Fruit fly (Drosophila melanogaster) whole organism, embryonic: Measurements from ENCODE around the gene CG4593.

Experiments
- Adf1 ChIP-seq: fragments of 200-800 bp; sonication (Bioruptor generic); IDR thresholded peaks from 2 replicates; pipeline ENCODE4 v1.3.6; 2022; ENCODE audit warnings: missing biosample characterization, missing genetic modification characterization
- Asciz ChIP-seq: fragments of 200-800 bp; sonication (Bioruptor generic); optimal IDR thresholded peaks from 2 replicates; lab custom pipeline; 2017; ENCODE audit warnings: missing biosample characterization, mild to moderate bottlenecking, missing genetic modification characterization, missing genetic modification reagents
- Atf-2 ChIP-seq: fragments of 200-800 bp; sonication (Bioruptor generic); optimal IDR thresholded peaks from 2 replicates; lab custom pipeline; 2016; ENCODE audit warnings: missing biosample characterization, missing genetic modification characterization
- Bteb2 ChIP-seq: fragments of 200-800 bp; sonication (Bioruptor generic); optimal IDR thresholded peaks from 2 replicates; lab custom pipeline; 2016; ENCODE audit warnings: missing biosample characterization, missing genetic modification characterization
- CG10209 ChIP-seq: fragments of 200-800 bp; sonication (Bioruptor generic); optimal IDR thresholded peaks from 3 replicates; lab custom pipeline; 2017; ENCODE audit warnings: missing biosample characterization, mild to moderate bottlenecking, missing genetic modification characterization, missing genetic modification reagents
- CG10366 ChIP-seq: fragments of 200-800 bp; sonication (Bioruptor generic); IDR thresholded peaks from 2 replicates; pipeline ENCODE4 v1.3.6; 2022; ENCODE audit warnings: missing biosample characterization, missing genetic modification characterization
- CG11093 ChIP-seq: fragments of 200-800 bp; sonication (Bioruptor generic); IDR thresholded peaks from 3 replicates; pipeline ENCODE4 v1.3.6; 2022; ENCODE audit warnings: missing biosample characterization, missing genetic modification characterization
- CG11398 ChIP-seq: fragments of 200-800 bp; sonication (Bioruptor generic); optimal IDR thresholded peaks from 2 replicates; lab custom pipeline; 2016; ENCODE audit warnings: missing biosample characterization, missing genetic modification characterization
- CG11723 ChIP-seq: fragments of 200-800 bp; sonication (Bioruptor generic); optimal IDR thresholded peaks from 2 replicates; lab custom pipeline; 2017; ENCODE audit warnings: missing biosample characterization, mild to moderate bottlenecking, missing genetic modification characterization
- CG12071 ChIP-seq: fragments of 200-800 bp; sonication (Bioruptor generic); optimal IDR thresholded peaks from 3 replicates; lab custom pipeline; 2018; ENCODE audit warnings: missing biosample characterization, mild to moderate bottlenecking, missing genetic modification characterization
- CG12219 ChIP-seq: fragments of 200-800 bp; sonication (Bioruptor generic); optimal IDR thresholded peaks from 3 replicates; lab custom pipeline; 2018; ENCODE audit warnings: missing biosample characterization, mild to moderate bottlenecking, missing genetic modification characterization
- CG12299 ChIP-seq: fragments of 200-800 bp; sonication (Bioruptor generic); optimal IDR thresholded peaks from 2 replicates; lab custom pipeline; 2018; ENCODE audit warnings: missing biosample characterization, mild to moderate bottlenecking, missing genetic modification characterization
- CG1233 ChIP-seq: fragments of 200-800 bp; sonication (Bioruptor generic); optimal IDR thresholded peaks from 4 replicates; lab custom pipeline; 2018; ENCODE audit warnings: missing biosample characterization, mild to moderate bottlenecking, missing genetic modification characterization
- CG12391 ChIP-seq: fragments of 200-800 bp; sonication (Bioruptor generic); optimal IDR thresholded peaks from 3 replicates; lab custom pipeline; 2018; ENCODE audit warnings: missing biosample characterization, mild to moderate bottlenecking, missing genetic modification characterization, moderate library complexity
- CG13424 ChIP-seq: fragments of 200-800 bp; sonication (Bioruptor generic); optimal IDR thresholded peaks from 2 replicates; lab custom pipeline; 2019; ENCODE audit warnings: missing biosample characterization, mild to moderate bottlenecking, missing genetic modification characterization, moderate library complexity
- CG14050 ChIP-seq: fragments of 200-800 bp; sonication (Bioruptor generic); IDR thresholded peaks from 3 replicates; pipeline ENCODE4 v1.3.6; 2022; ENCODE audit warnings: missing biosample characterization, missing genetic modification characterization
- CG14441 ChIP-seq: fragments of 200-800 bp; sonication (Bioruptor generic); IDR thresholded peaks from 2 replicates; pipeline ENCODE4 v1.3.6; 2022; ENCODE audit warnings: missing biosample characterization, missing genetic modification characterization
- CG18262 ChIP-seq: fragments of 200-800 bp; optimal IDR thresholded peaks from 3 replicates; lab custom pipeline; 2019; ENCODE audit warnings: missing biosample characterization, mild to moderate bottlenecking, missing genetic modification characterization, moderate library complexity
- CG18599 ChIP-seq: fragments of 200-800 bp; sonication (Bioruptor generic); optimal IDR thresholded peaks from 3 replicates; lab custom pipeline; 2017; ENCODE audit warnings: missing biosample characterization, missing genetic modification characterization, mild to moderate bottlenecking, moderate library complexity, missing genetic modification reagents
- CG2875 ChIP-seq: fragments of 200-800 bp; sonication (Bioruptor generic); optimal IDR thresholded peaks from 2 replicates; lab custom pipeline; 2017; ENCODE audit warnings: missing biosample characterization, mild to moderate bottlenecking, missing genetic modification characterization, missing genetic modification reagents
- CG3281 ChIP-seq: fragments of 200-800 bp; sonication (Bioruptor generic); optimal IDR thresholded peaks from 3 replicates; lab custom pipeline; 2017; ENCODE audit warnings: missing biosample characterization, mild to moderate bottlenecking, missing genetic modification characterization
- CG33557 ChIP-seq: fragments of 200-800 bp; sonication (Bioruptor generic); optimal IDR thresholded peaks from 2 replicates; lab custom pipeline; 2019; ENCODE audit warnings: missing biosample characterization, mild to moderate bottlenecking, missing genetic modification characterization, moderate library complexity
- CG34376 ChIP-seq: fragments of 200-800 bp; sonication (Bioruptor generic); optimal IDR thresholded peaks from 2 replicates; lab custom pipeline; 2018; ENCODE audit warnings: missing biosample characterization, mild to moderate bottlenecking, missing genetic modification characterization
- CG6254 ChIP-seq: fragments of 200-800 bp; sonication (Bioruptor generic); optimal IDR thresholded peaks from 3 replicates; lab custom pipeline; 2017; ENCODE audit warnings: mild to moderate bottlenecking, missing biosample characterization, missing genetic modification reagents, missing genetic modification characterization
- CG7963 ChIP-seq: fragments of 200-800 bp; sonication (Bioruptor generic); IDR thresholded peaks from 3 replicates; pipeline ENCODE4 v1.3.6; 2022; ENCODE audit warnings: missing biosample characterization, missing genetic modification characterization; ENCODE audit not compliant: partially characterized antibody
- E2f1 ChIP-seq: fragments of 200-800 bp; sonication (Bioruptor generic); IDR thresholded peaks from 2 replicates; pipeline ENCODE4 v1.3.6; 2022; ENCODE audit warnings: missing biosample characterization, missing genetic modification characterization
- Ets97D ChIP-seq: fragments of 200-800 bp; sonication (Bioruptor generic); optimal IDR thresholded peaks from 3 replicates; lab custom pipeline; 2016; ENCODE audit warnings: missing biosample characterization, missing genetic modification characterization
- Fer3 ChIP-seq: fragments of 200-800 bp; sonication (Bioruptor generic); optimal IDR thresholded peaks from 2 replicates; lab custom pipeline; 2018; ENCODE audit warnings: missing biosample characterization, mild to moderate bottlenecking, missing genetic modification characterization, moderate library complexity
- Gug ChIP-seq: fragments of 200-800 bp; sonication (Bioruptor generic); IDR thresholded peaks from 4 replicates; pipeline ENCODE4 v1.3.6; 2022; ENCODE audit warnings: missing biosample characterization, missing genetic modification characterization
- Hey ChIP-seq: fragments of 200-800 bp; sonication (Bioruptor generic); optimal IDR thresholded peaks from 3 replicates; lab custom pipeline; 2018; ENCODE audit warnings: missing biosample characterization, mild to moderate bottlenecking, missing genetic modification characterization
- NK7.1 ChIP-seq: fragments of 200-800 bp; sonication (Bioruptor generic); optimal IDR thresholded peaks from 3 replicates; lab custom pipeline; 2016; ENCODE audit warnings: missing biosample characterization, missing genetic modification characterization
- Vsx1 ChIP-seq: fragments of 200-800 bp; sonication (Bioruptor generic); optimal IDR thresholded peaks from 2 replicates; lab custom pipeline; 2017; ENCODE audit warnings: missing biosample characterization, mild to moderate bottlenecking, missing genetic modification characterization, missing genetic modification reagents
- bigmax ChIP-seq: fragments of 200-800 bp; sonication (Bioruptor generic); optimal IDR thresholded peaks from 2 replicates; lab custom pipeline; 2018; ENCODE audit warnings: missing biosample characterization, mild to moderate bottlenecking, missing genetic modification characterization
- cato ChIP-seq: fragments of 200-800 bp; sonication (Bioruptor generic); optimal IDR thresholded peaks from 2 replicates; lab custom pipeline; 2016; ENCODE audit warnings: missing biosample characterization, missing genetic modification characterization, borderline replicate concordance
- caup ChIP-seq: fragments of 200-800 bp; sonication (Bioruptor generic); optimal IDR thresholded peaks from 3 replicates; lab custom pipeline; 2017; ENCODE audit warnings: missing biosample characterization, mild to moderate bottlenecking, missing genetic modification characterization, moderate library complexity; ENCODE audit not compliant: severe bottlenecking
- cg ChIP-seq: fragments of 200-800 bp; sonication (Bioruptor generic); optimal IDR thresholded peaks from 3 replicates; lab custom pipeline; 2019; ENCODE audit warnings: missing biosample characterization, mild to moderate bottlenecking, missing genetic modification characterization, moderate library complexity
- crp ChIP-seq, 2 experiments: fragments of 200-800 bp; sonication (Bioruptor generic); optimal IDR thresholded peaks; 2 replicates in 1 of 2; 3 replicates in 1 of 2; lab custom pipeline; 2017; ENCODE audit warnings: missing biosample characterization in 2 of 2, missing genetic modification characterization in 2 of 2, mild to moderate bottlenecking in 1 of 2, moderate library complexity in 1 of 2
- dm ChIP-seq: fragments of 200-800 bp; sonication (Bioruptor generic); optimal IDR thresholded peaks from 3 replicates; lab custom pipeline; 2016; ENCODE audit warnings: missing biosample characterization, missing genetic modification characterization
- emc ChIP-seq: fragments of 200-800 bp; sonication (Bioruptor generic); optimal IDR thresholded peaks from 2 replicates; lab custom pipeline; 2016; ENCODE audit warnings: missing biosample characterization, missing genetic modification characterization
- lmd ChIP-seq: fragments of 200-800 bp; sonication (Bioruptor generic); IDR thresholded peaks from 2 replicates; pipeline ENCODE4 v1.3.6; 2022; ENCODE audit warnings: missing biosample characterization, missing genetic modification characterization
- mam ChIP-seq: fragments of 200-800 bp; sonication (Bioruptor generic); optimal IDR thresholded peaks from 3 replicates; lab custom pipeline; 2016; ENCODE audit warnings: missing biosample characterization, missing genetic modification characterization
- p53 ChIP-seq: fragments of 200-800 bp; sonication (Bioruptor generic); optimal IDR thresholded peaks from 2 replicates; lab custom pipeline; 2016; ENCODE audit warnings: missing biosample characterization, missing genetic modification characterization
- pan ChIP-seq, 4 experiments: fragments of >200 bp in 3 of 4; fragments of 200-800 bp in 1 of 4; sonication (Bioruptor generic) in 1 of 4; optimal IDR thresholded peaks in 3 of 4; IDR thresholded peaks in 1 of 4; 2 replicates each; pipeline versions ENCODE4 v1.3.6 to Lab custom; 2017 to 2022; ENCODE audit warnings: missing biosample characterization in 2 of 4, missing genetic modification characterization in 2 of 4, mixed read lengths in 1 of 4
- prd ChIP-seq, 3 experiments: fragments of >200 bp in 2 of 3; fragments of 200-800 bp in 1 of 3; sonication (Bioruptor generic) in 1 of 3; optimal IDR thresholded peaks in 2 of 3; IDR thresholded peaks in 1 of 3; 2 replicates in 2 of 3; 3 replicates in 1 of 3; pipeline versions ENCODE4 v1.3.6 to Lab custom; 2017 to 2022; ENCODE audit warnings: missing biosample characterization in 1 of 3, missing genetic modification characterization in 1 of 3
- sna ChIP-seq: fragments of 200-800 bp; sonication (Bioruptor generic); IDR thresholded peaks from 2 replicates; pipeline ENCODE4 v1.3.6; 2022; ENCODE audit warnings: missing biosample characterization, missing genetic modification characterization; ENCODE audit not compliant: partially characterized antibody
- sug ChIP-seq: fragments of 200-800 bp; optimal IDR thresholded peaks from 2 replicates; lab custom pipeline; 2019; ENCODE audit warnings: missing biosample characterization, mild to moderate bottlenecking, missing genetic modification characterization, moderate library complexity
- tup ChIP-seq: fragments of 200-800 bp; sonication (Bioruptor generic); optimal IDR thresholded peaks from 2 replicates; lab custom pipeline; 2016; ENCODE audit warnings: missing biosample characterization, mild to moderate bottlenecking, missing genetic modification characterization, moderate library complexity
- wek ChIP-seq: fragments of 200-800 bp; sonication (Bioruptor generic); optimal IDR thresholded peaks from 3 replicates; lab custom pipeline; 2018; ENCODE audit warnings: missing biosample characterization, mild to moderate bottlenecking, missing genetic modification characterization, moderate library complexity
- zen ChIP-seq: fragments of 200-800 bp; sonication (Bioruptor generic); optimal IDR thresholded peaks from 3 replicates; lab custom pipeline; 2018; ENCODE audit warnings: missing biosample characterization, mild to moderate bottlenecking, missing genetic modification characterization, moderate library complexity

CG4593 gene

DNA sequence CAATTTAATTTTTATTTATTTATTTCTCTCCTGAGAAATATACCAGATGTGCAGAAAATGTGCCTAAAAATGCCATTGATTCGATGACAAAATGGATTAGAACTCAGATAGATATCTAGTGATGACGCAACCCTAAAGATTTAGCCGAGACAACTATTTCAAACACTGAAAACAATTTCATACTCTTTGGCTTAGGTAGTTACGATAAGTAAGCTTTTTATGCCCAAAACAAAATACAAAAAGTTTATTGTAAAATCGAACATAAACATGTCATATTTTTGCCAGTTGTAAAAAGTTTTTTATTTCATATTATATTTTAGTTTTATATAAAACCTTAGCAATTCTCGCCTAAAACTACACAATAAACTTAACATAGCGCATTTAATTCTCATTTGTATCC, 40.3 kb upstream of the CG4593 start, which contains the start of gene CG3040 (continued):
- TF ChIP-seq CG34376 (GFP tag; lab: Kevin White, UChicago) (no peak), CG11723 (GFP tag; lab: Kevin White, UChicago) (no peak), NK7.1 (GFP tag; lab: Kevin White, UChicago) (no peak), cg (GFP tag; lab: Kevin White, UChicago) (no peak), wek (no peak), p53 (GFP tag; lab: Kevin White, UChicago) (no peak), Vsx1 (GFP tag; lab: Kevin White, UChicago) (no peak), CG14441 (GFP tag; lab: Robert Waterston, UW) (no peak), CG18262 (peak; percentile 35), Hey (tag; lab: Kevin White, UChicago) (no peak), CG14050 (GFP tag; lab: Robert Waterston, UW) (no peak), CG12071 (GFP tag; lab: Kevin White, UChicago) (no peak), cato (no peak), caup (GFP tag; lab: Kevin White, UChicago) (no peak), lmd (GFP tag; lab: Robert Waterston, UW) (no peak; the same call in 1 of the 2 replicates), CG18599 (peak; percentile 15), Ets97D (peak; percentile 59), CG2875 (no peak), emc (GFP tag; lab: Kevin White, UChicago) (no peak), Adf1 (GFP tag; lab: Robert Waterston, UW) (no peak), E2f1 (GFP tag; lab: Robert Waterston, UW) (peak; percentile 18; the same call in 1 of the 2 replicates), mam (GFP tag; lab: Kevin White, UChicago) (peak; percentile 54), zen (peak; percentile 31), sna (no peak), CG1233 (GFP tag; lab: Kevin White, UChicago) (peak; percentile 16), CG12219 (GFP tag; lab: Kevin White, UChicago) (no peak), CG10209 (GFP tag; lab: Kevin White, UChicago) (no peak), CG13424 (tag; lab: Kevin White, UChicago) (peak; percentile 39), tup (no peak), Gug (GFP tag; lab: Robert Waterston, UW) (no peak), sug (peak; percentile 49), CG12391 (peak; percentile 51), crp (GFP tag; optimal IDR thresholded peaks at IDR 0.05; lab: Kevin White, UChicago) (peak in 1 of 2 experiments; percentile 69), bigmax (no peak), Bteb2 (GFP tag; lab: Kevin White, UChicago) (no peak), Atf-2 (GFP tag; lab: Kevin White, UChicago) (no peak), CG12299 (tag; lab: Kevin White, UChicago) (no peak), CG11398 (GFP tag; lab: Kevin White, UChicago) (no peak), CG6254 (GFP tag; lab: Kevin White, UChicago) (no peak), prd (optimal IDR thresholded peaks at IDR 0.05; lab: Kevin White, UChicago) (no peak), prd (GFP tag; IDR thresholded peaks at IDR 0.05; lab: Robert Waterston, UW) (peak; percentile 41; the same call in 1 of the 3 replicates), CG11093 (no peak), CG7963 (GFP tag; lab: Robert Waterston, UW) (no peak), dm (GFP tag; lab: Kevin White, UChicago) (no peak), Fer3 (tag; lab: Kevin White, UChicago) (peak; percentile 26), pan (optimal IDR thresholded peaks at IDR 0.05; lab: Kevin White, UChicago) (no peak), pan (GFP tag; optimal IDR thresholded peaks at IDR 0.05 in 1 of 2, IDR thresholded peaks at IDR 0.05 in 1 of 2) (no peak), Asciz (no peak), CG33557 (GFP tag; lab: Kevin White, UChicago) (no peak), CG3281 (GFP tag; lab: Kevin White, UChicago) (peak; percentile 15), CG10366 (peak; percentile 39; the same call in 1 of the 2 replicates)
